Worm (Caenorhabditis elegans): ENCODE data around the gene pqn-94.
"Not testable (repeated sequence)": the region's sequence is repeated elsewhere in the genome, so short reads cannot be mapped to it uniquely, and the experiment has no call there.

Gene pqn-94

ce11 chrV:20279811-20280317 lies at the start of gene pqn-94:
Gene pqn-94, minus strand, starts transcription at chrV:20279861.
- no peak for TF ChIP-seq W03F9.2 (tag; optimal IDR thresholded peaks at IDR 0.05)
- no peak for TF ChIP-seq him-1 (tag; optimal IDR thresholded peaks at IDR 0.05)
- TF ChIP-seq dao-5 (tag; optimal IDR thresholded peaks at IDR 0.05) = no peak

ce11 chrV:20325417-20325816 lies 45.8 kb upstream of the pqn-94 start, which contains the start of gene Y38H6A.1:
Gene Y38H6A.1, plus strand, starts transcription at chrV:20325717.
- no peak for TF ChIP-seq W03F9.2 (tag; optimal IDR thresholded peaks at IDR 0.05)
- no peak for TF ChIP-seq dao-5 (tag; optimal IDR thresholded peaks at IDR 0.05)
- no peak for TF ChIP-seq him-1 (tag; optimal IDR thresholded peaks at IDR 0.05)

DNA sequence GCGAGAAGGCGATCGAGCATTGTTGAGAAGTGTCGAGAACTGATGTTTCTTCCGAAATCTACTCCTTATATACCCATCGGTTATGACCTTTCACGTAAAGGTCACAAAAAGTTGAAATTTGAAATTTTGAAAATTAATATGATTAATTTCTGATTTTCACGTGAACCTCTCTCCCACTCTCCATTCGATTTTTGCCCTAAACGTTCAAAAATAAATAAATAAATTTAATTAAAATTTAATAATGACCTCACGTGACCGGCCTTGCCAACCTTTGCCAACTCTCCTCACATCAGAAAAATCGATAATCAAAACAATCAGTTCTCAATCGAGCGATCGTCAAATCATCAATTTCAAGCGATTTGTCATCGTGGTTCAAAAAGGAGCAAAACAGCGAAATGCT lies 37.8 kb upstream of the pqn-94 start, which contains the start of gene Y113G7C.1:
TSS of gene Y113G7C.1 (plus strand) at position 301 of the 400 bp plus-strand sequence.
- TF ChIP-seq W03F9.2 (tag; optimal IDR thresholded peaks at IDR 0.05) (no peak), him-1 (tag; optimal IDR thresholded peaks at IDR 0.05) (no peak), dao-5 (tag; optimal IDR thresholded peaks at IDR 0.05) (no peak)

DNA sequence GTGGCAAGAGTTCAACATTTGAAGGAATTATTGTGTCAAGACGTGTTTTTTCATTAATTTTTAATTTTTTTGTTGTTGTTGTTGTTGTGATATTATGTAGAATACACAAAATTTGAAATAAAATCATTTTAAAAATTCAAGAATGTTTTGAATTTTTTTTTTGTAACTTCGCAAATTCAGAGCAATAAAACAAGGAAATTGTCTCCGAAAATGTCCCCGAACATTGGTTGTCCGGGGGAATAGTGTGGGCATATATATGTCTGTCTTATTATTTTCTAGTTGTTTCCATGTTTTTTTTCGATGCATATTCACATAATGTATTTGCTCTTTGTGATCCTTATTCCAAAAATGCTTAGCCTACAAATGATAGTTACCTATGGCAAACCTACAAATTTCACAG lies 31.9 kb upstream of the pqn-94 start, which contains the start of gene clec-262:
TSS of gene clec-262 (plus strand) at position 301 of the 400 bp plus-strand sequence.
- TF ChIP-seq dao-5 (tag; optimal IDR thresholded peaks at IDR 0.05) = no peak
- TF ChIP-seq him-1 (tag; optimal IDR thresholded peaks at IDR 0.05) = no peak
- TF ChIP-seq W03F9.2 (tag; optimal IDR thresholded peaks at IDR 0.05) = no peak

- TF ChIP-seq him-1 (tag; optimal IDR thresholded peaks at IDR 0.05) = no peak
- no peak for TF ChIP-seq W03F9.2 (tag; optimal IDR thresholded peaks at IDR 0.05)
- TF ChIP-seq dao-5 (tag; optimal IDR thresholded peaks at IDR 0.05) = no peak
Observed at ce11 chrV:20310575-20310974, 30.9 kb upstream of the pqn-94 start, which contains the start of gene ZC15.10. Gene ZC15.10, plus strand, starts transcription at chrV:20310736.

- no peak for TF ChIP-seq him-1 (tag; optimal IDR thresholded peaks at IDR 0.05)
Observed at ce11 chrV:20305803-20306202, 26.1 kb upstream of the pqn-94 start, which contains the start of gene ZC15.1. Gene ZC15.1, plus strand, starts transcription at chrV:20306103.

DNA sequence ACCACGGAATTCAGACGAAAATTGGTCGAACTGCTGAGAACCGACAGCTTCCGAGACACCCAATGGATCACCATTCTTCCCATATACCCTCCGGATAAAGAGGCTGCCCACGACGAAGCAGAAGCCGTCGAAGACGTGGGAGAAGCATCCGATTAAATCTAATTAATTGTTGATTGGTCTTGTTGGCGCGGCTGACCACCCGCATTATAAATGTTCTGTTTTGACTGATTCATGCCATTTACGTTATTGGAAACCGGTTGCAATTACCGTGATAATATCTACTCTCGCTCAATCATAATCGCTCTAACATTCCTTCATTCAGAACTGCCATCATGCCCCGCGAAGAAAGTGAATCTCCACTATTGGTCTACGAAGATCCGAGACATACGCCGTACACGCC lies 23.6 kb upstream of the pqn-94 start, which contains the start of gene ZC15.3:
TSS of gene ZC15.3 (plus strand) at position 301 of the 400 bp plus-strand sequence.
- TF ChIP-seq W03F9.2, dao-5, him-1 (tag; optimal IDR thresholded peaks at IDR 0.05): not testable (repeated sequence)

- no peak for TF ChIP-seq W03F9.2 (tag; optimal IDR thresholded peaks at IDR 0.05)
- TF ChIP-seq him-1 (tag; optimal IDR thresholded peaks at IDR 0.05) = no peak
- TF ChIP-seq dao-5 (tag; optimal IDR thresholded peaks at IDR 0.05) = no peak
Observed at ce11 chrV:20297650-20298049, 18.0 kb upstream of the pqn-94 start, which contains the start of gene ZC15.5. Gene ZC15.5, plus strand, starts transcription at chrV:20297950.

DNA sequence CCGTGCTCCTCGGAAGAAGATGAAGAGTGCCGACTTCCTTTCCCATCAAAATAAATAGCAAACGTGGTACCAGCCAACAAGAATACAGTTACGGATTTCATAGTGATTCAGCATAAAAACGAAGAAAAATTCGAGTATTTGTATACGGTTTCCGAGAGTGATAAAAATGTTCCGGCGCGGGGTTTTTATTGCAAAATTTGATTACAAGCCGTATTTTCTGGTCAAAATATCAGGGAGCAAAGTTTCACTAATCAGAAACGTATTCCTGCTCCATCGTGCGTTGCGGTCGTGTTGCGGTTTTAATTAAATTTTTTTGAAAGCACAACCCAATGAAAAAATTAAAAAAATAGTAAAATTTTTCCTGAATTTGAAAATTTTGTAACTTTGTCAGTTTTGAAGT lies 14.7 kb upstream of the pqn-94 start, which contains the start of gene clec-261:
TSS of gene clec-261 (minus strand) at position 101 of the 400 bp plus-strand sequence.
- TF ChIP-seq dao-5 (tag; optimal IDR thresholded peaks at IDR 0.05) = no peak
- TF ChIP-seq W03F9.2 (tag; optimal IDR thresholded peaks at IDR 0.05) = no peak
- TF ChIP-seq him-1 (tag; optimal IDR thresholded peaks at IDR 0.05) = no peak

DNA sequence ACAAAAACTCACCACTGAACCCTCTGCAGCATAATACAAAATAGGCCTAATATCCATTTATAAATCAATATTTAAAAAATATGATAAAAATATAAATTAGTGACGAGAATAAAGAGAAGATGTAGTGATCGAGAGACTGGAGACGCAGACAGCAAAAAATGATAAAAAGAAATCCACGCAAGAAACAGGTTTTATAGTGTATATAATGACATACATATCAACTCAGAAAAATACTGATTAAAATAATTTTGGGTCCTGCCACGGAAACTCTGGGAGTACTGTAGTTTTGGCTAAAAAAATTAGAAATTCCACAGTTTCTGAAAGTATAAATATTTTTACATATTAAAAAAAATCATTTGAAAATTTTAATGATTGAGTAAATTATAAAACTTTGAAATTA lies 9.7 kb upstream of the pqn-94 start, which contains the start of gene mlt-4:
TSS of gene mlt-4 (minus strand) at position 101 of the 400 bp plus-strand sequence.
- TF ChIP-seq W03F9.2 (tag; optimal IDR thresholded peaks at IDR 0.05) (no peak), dao-5 (tag; optimal IDR thresholded peaks at IDR 0.05) (no peak), him-1 (tag; optimal IDR thresholded peaks at IDR 0.05) (no peak)

DNA sequence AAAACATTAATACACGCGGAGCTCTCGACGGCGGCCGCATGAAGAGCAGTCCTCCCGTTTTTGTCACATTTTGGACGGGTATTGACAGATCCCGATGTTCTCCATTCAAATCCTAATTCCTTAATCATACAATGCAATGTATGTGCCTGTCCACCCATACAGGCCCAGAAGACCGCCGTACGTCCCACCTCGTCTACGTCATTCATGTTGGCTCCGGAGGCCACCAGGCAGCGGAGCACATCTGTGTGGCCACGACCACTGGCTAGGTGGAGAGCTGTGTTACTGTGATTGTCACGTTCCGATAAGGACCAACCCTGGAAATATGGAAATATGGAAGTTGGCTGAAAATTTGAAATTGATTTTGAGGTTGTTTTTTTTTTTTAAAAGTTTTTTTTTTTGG lies 3.2 kb upstream of the pqn-94 start:
- TF ChIP-seq W03F9.2 (tag; optimal IDR thresholded peaks at IDR 0.05) (no peak), dao-5 (tag; optimal IDR thresholded peaks at IDR 0.05) (no peak), him-1 (tag; optimal IDR thresholded peaks at IDR 0.05) (no peak)

- TF ChIP-seq W03F9.2 (tag; optimal IDR thresholded peaks at IDR 0.05) (no peak), dao-5 (tag; optimal IDR thresholded peaks at IDR 0.05) (no peak), him-1 (tag; optimal IDR thresholded peaks at IDR 0.05) (no peak)
Observed at ce11 chrV:20279309-20279708, 352 bp downstream of the pqn-94 start.

DNA sequence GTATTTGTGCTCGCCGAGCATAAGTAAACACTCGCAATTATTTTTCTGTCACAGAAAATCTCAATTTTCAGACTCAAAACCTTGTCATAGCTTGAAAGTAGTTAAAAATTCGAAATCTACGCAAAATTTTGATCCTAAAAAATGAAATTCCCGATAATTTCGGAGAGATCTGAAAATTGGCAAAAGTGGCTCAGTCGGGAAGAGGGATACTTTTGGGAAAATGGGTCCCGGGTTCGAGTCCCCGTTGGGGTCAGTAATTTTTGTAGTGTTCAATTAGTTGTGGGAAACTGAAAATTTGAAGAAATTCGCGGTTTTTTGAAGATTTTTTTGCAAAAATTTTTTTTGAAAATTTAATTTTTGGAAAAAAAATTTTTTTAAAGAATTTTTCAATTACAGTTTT lies 2.7 kb downstream of the pqn-94 start:
- TF ChIP-seq him-1 (tag; optimal IDR thresholded peaks at IDR 0.05) (no peak), dao-5 (tag; optimal IDR thresholded peaks at IDR 0.05) (no peak), W03F9.2 (tag; optimal IDR thresholded peaks at IDR 0.05) (no peak)

ce11 chrV:20269661-20270137 lies 10.0 kb downstream of the pqn-94 start, which contains the start of the genes prmt-1 and cdkr-3:
Gene prmt-1, minus strand, starts transcription at chrV:20269711.
Gene cdkr-3, plus strand, starts transcription at chrV:20270107.
- TF ChIP-seq W03F9.2 (tag; optimal IDR thresholded peaks at IDR 0.05) (peak; percentile 71), him-1 (tag; optimal IDR thresholded peaks at IDR 0.05) (no peak)

All from whole organism, L4/young adult.